Fruit fly (Drosophila melanogaster): Measurements from ENCODE around the gene CG3032.
A peak's percentile ranks its signal among the peaks of the same experiment; 100 is the strongest.

The CG3032 gene

DNA sequence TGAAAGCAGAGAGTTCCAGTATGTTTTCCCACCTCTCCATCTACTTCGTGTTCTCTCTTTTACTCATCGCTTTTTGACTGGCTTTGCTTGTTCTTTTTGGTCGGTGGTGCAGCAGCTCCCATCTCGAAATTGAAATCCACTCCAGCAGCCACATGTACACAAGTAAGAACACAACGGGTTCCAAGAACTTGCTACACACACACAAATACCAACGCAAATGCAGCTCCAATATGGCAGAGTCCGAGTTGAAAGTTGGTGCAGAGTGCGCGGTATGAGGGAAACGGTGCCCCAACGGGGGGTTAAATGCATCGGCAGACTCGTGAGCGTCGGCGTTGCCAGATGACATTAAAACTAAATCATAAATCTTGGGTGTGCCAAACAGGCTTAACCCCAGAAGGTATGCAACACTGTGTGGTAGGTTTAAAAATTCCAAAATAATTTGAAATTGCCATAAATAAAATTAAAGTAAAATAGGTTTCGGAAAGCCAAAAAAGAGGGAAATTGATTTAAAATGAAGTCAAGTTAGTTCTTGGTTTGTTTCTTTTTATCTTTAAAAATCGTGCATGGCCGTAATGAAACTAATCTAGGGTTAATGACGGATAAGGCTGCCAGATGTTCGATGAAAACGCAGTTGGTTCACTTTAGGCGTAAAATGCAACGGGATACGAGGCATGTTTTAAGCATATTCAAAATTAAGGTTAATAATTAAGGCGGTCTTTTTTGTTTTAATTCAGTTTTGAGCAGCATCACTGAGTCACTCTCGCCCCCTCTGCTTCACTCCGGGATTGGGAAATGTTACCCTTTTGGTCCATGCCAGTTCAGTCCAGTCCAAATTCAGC lies 15.8 kb downstream of the CG3032 start:
- 0 out of 2 replicates have a peak, but pooled peaks have one; percentile 17 for TF ChIP-seq CG10348 (GFP tag; IDR thresholded peaks at IDR 0.05)
- peak; percentile 69 for TF ChIP-seq Ets98B (GFP tag; IDR thresholded peaks at IDR 0.05)
- TF ChIP-seq CG15710 (tag; optimal IDR thresholded peaks at IDR 0.05), result peak; percentile 92
- peak; percentile 52; the same call in 1 of the 2 replicates for TF ChIP-seq rn (GFP tag; IDR thresholded peaks at IDR 0.05)
- peak; percentile 66 for TF ChIP-seq Pif1B (GFP tag; optimal IDR thresholded peaks at IDR 0.05)
- peak; percentile 58 for TF ChIP-seq CG13204 (GFP tag; optimal IDR thresholded peaks at IDR 0.05)
- peak; percentile 89 for TF ChIP-seq CG17806 (tag; optimal IDR thresholded peaks at IDR 0.05)
- TF ChIP-seq CG12605 (GFP tag; IDR thresholded peaks at IDR 0.05), result peak; percentile 77
- peak; percentile 81 for TF ChIP-seq CG8301 (tag; optimal IDR thresholded peaks at IDR 0.05)
- peak; percentile 88 for TF ChIP-seq CG9948 (tag; optimal IDR thresholded peaks at IDR 0.05)
- peak; percentile 88 for TF ChIP-seq CG14655 (GFP tag; optimal IDR thresholded peaks at IDR 0.05)
- TF ChIP-seq gl (tag; optimal IDR thresholded peaks at IDR 0.05), result peak; percentile 11
- peak; percentile 89 for TF ChIP-seq CG4496 (GFP tag; IDR thresholded peaks at IDR 0.05)
- TF ChIP-seq D1 (tag; optimal IDR thresholded peaks at IDR 0.05), result peak; percentile 64
- TF ChIP-seq CG34367 (tag; optimal IDR thresholded peaks at IDR 0.05), result peak; percentile 89
- no peak for TF ChIP-seq EcR (GFP tag; optimal IDR thresholded peaks at IDR 0.05)
- peak; percentile 76 for TF ChIP-seq Snoo (tag; optimal IDR thresholded peaks at IDR 0.05)
- TF ChIP-seq CG32121 (GFP tag; IDR thresholded peaks at IDR 0.05), result peak; percentile 74
- peak; percentile 65 for TF ChIP-seq Pif1A (GFP tag; optimal IDR thresholded peaks at IDR 0.05)
- TF ChIP-seq fd96Ca (GFP tag; IDR thresholded peaks at IDR 0.05), result peak; percentile 64; the same call in 1 of the 3 replicates
- TF ChIP-seq CG8159 (tag; optimal IDR thresholded peaks at IDR 0.05), result peak; percentile 93

dm6 chrX:6996965-6997652 lies 16.6 kb downstream of the CG3032 start:
- TF ChIP-seq CG15710 (tag; optimal IDR thresholded peaks at IDR 0.05) (no peak), Snoo (tag; optimal IDR thresholded peaks at IDR 0.05) (no peak), CG17806 (tag; optimal IDR thresholded peaks at IDR 0.05) (no peak), Ets98B (GFP tag; IDR thresholded peaks at IDR 0.05) (no peak), fd96Ca (GFP tag; IDR thresholded peaks at IDR 0.05) (no peak)

DNA sequence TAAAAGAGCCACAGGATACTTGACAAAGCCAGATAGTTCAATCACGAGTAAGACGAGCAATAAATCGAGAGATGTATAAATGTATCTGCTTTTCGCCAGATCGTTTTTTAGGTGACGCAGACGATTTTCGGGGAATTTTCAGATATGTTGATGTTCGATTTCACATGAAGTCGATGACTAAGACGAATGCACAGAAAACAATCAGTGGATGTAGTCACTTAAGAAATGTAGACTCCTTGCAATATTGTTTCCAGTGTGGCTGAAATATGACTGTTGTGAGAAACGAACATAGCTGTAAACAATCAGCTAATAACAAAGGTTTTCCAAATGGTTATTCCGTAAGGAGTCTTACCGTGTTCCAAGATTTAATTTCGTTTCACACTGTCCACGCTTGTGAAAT lies 17.6 kb downstream of the CG3032 start:
- TF ChIP-seq fd96Ca (GFP tag; IDR thresholded peaks at IDR 0.05) (no peak), CG15710 (tag; optimal IDR thresholded peaks at IDR 0.05) (no peak), Pif1B (GFP tag; optimal IDR thresholded peaks at IDR 0.05) (no peak), CG8159 (tag; optimal IDR thresholded peaks at IDR 0.05) (no peak), CG4496 (GFP tag; IDR thresholded peaks at IDR 0.05) (no peak)

DNA sequence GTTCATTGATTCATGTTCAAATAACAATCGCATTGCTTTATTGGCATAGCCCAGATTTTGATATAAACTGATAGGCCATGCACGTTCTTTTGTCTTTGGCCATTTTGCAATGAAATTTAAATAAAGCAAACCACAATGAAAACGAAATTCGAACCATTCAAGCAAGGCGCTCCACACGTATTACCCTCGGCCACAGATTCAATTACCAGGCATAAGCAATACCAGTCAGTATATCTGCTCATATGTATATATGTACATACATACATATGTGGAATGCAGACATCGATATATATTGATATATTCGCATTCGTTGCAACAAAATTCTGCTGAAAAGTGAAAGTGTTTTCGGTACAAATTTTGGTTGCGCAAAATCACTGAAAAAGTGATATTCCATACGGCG lies 18.4 kb downstream of the CG3032 start:
- TF ChIP-seq D1 (tag; optimal IDR thresholded peaks at IDR 0.05) (no peak), CG13204 (GFP tag; optimal IDR thresholded peaks at IDR 0.05) (no peak), Snoo (tag; optimal IDR thresholded peaks at IDR 0.05) (no peak), CG14655 (GFP tag; optimal IDR thresholded peaks at IDR 0.05) (no peak), gl (tag; optimal IDR thresholded peaks at IDR 0.05) (no peak), CG12605 (GFP tag; IDR thresholded peaks at IDR 0.05) (no peak)

DNA sequence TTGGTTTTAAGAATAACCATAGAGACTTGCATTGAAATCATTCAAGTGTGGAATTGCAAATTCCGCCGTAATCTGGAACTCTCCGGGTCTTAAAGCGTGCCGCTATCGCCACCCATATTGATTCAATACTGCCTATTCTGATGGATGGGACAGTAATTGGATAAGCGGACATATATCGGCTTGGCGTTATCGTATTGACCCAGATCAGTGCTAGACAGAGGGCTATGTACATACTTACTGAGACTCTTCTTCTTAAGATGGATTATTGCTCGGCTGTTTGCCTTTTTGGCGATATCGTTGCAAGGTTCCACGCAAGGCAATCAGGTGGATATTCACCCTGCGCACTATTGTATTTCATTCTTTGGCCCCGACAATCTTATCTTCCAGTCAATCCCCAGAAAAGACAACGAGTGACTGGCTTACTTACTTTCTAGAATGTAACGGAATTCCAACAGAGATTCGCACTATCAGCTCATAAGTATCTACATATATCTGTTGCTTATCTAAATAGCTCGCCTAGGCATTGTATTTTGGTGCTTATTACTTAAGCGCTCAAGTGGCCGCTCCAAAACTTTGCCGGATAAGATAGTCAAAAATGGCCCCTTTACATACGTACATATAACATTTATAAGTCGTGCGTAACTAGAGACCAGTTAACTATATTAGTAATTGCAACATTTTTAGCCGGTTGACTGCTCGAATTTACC lies 19.1 kb downstream of the CG3032 start:
- TF ChIP-seq CG12605 (GFP tag; IDR thresholded peaks at IDR 0.05), result no peak
- TF ChIP-seq CG9948 (tag; optimal IDR thresholded peaks at IDR 0.05), result no peak
- no peak for TF ChIP-seq D1 (tag; optimal IDR thresholded peaks at IDR 0.05)
- TF ChIP-seq CG34367 (tag; optimal IDR thresholded peaks at IDR 0.05), result peak; percentile 30
- no peak for TF ChIP-seq CG8159 (tag; optimal IDR thresholded peaks at IDR 0.05)
- TF ChIP-seq rn (GFP tag; IDR thresholded peaks at IDR 0.05), result no peak
- TF ChIP-seq CG13204 (GFP tag; optimal IDR thresholded peaks at IDR 0.05), result peak; percentile 53
- peak; percentile 6 for TF ChIP-seq CG14655 (GFP tag; optimal IDR thresholded peaks at IDR 0.05)
- TF ChIP-seq EcR (GFP tag; optimal IDR thresholded peaks at IDR 0.05), result peak; percentile 14
- TF ChIP-seq Pif1A (GFP tag; optimal IDR thresholded peaks at IDR 0.05), result peak; percentile 2
- 0 out of 2 replicates have a peak, but pooled peaks have one; percentile 13 for TF ChIP-seq Ets98B (GFP tag; IDR thresholded peaks at IDR 0.05)
- TF ChIP-seq CG32121 (GFP tag; IDR thresholded peaks at IDR 0.05), result no peak
- TF ChIP-seq gl (tag; optimal IDR thresholded peaks at IDR 0.05), result peak; percentile 33
- peak; percentile 40; the same call in 1 of the 3 replicates for TF ChIP-seq CG4496 (GFP tag; IDR thresholded peaks at IDR 0.05)
- TF ChIP-seq fd96Ca (GFP tag; IDR thresholded peaks at IDR 0.05), result no peak

DNA sequence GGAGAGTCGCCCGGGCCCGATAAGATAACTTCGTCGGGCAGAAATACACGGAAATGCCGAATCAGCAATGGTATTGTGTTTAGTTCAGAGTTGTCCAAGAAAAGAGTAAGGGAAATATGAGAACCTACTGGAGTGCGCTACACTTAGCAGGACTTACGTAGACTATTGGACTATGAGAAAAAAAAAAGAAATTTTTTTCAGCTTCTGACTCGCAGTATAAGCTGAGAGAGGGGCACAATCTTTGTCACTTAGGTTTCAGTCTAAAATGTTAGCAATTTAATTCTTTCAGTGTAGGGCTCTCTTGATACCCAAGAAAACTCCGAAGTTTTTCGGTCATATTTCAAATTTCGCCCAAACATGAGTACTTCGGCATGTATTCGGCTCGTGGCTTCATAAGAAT lies 19.9 kb downstream of the CG3032 start:
- TF ChIP-seq CG34367 (tag; optimal IDR thresholded peaks at IDR 0.05) (no peak), CG8159 (tag; optimal IDR thresholded peaks at IDR 0.05) (peak; percentile 34), CG9948 (tag; optimal IDR thresholded peaks at IDR 0.05) (peak; percentile 1), fd96Ca (GFP tag; IDR thresholded peaks at IDR 0.05) (peak; percentile 36; the same call in 1 of the 3 replicates), CG15710 (tag; optimal IDR thresholded peaks at IDR 0.05) (no peak), Pif1B (GFP tag; optimal IDR thresholded peaks at IDR 0.05) (no peak), CG10348 (GFP tag; IDR thresholded peaks at IDR 0.05) (no peak), Snoo (tag; optimal IDR thresholded peaks at IDR 0.05) (peak; percentile 55), Pif1A (GFP tag; optimal IDR thresholded peaks at IDR 0.05) (peak; percentile 30), CG13204 (GFP tag; optimal IDR thresholded peaks at IDR 0.05) (no peak), Ets98B (GFP tag; IDR thresholded peaks at IDR 0.05) (0 out of 2 replicates have a peak, but pooled peaks have one; percentile 8), rn (GFP tag; IDR thresholded peaks at IDR 0.05) (no peak), CG4496 (GFP tag; IDR thresholded peaks at IDR 0.05) (peak; percentile 59; the same call in 2 of the 3 replicates), gl (tag; optimal IDR thresholded peaks at IDR 0.05) (no peak), CG14655 (GFP tag; optimal IDR thresholded peaks at IDR 0.05) (peak; percentile 21), CG17806 (tag; optimal IDR thresholded peaks at IDR 0.05) (no peak)
